Worm (Caenorhabditis elegans): ENCODE measurements around the gene Y69E1A.5.

- no peak for TF ChIP-seq unc-39 (tag; optimal IDR thresholded peaks at IDR 0.05)
- TF ChIP-seq nhr-77 (tag; optimal IDR thresholded peaks at IDR 0.05): no peak
- TF ChIP-seq ztf-11 (tag; optimal IDR thresholded peaks at IDR 0.05): no peak
- no peak for TF ChIP-seq snpc-4 (tag; optimal IDR thresholded peaks at IDR 0.05)
- TF ChIP-seq nfya-1 (tag; optimal IDR thresholded peaks at IDR 0.05; ENCODE audit: insufficient read depth): no peak
- no peak for TF ChIP-seq nhr-25 (tag; optimal IDR thresholded peaks at IDR 0.05)
- TF ChIP-seq aly-2 (tag; optimal IDR thresholded peaks at IDR 0.05): no peak
These were observed 7.2 kb upstream of the Y69E1A.5 start for ce11 chrIV:10964688-10965087.

All from whole organism, L3 larva.